Fruit fly (Drosophila melanogaster): ENCODE measurements around the gene GV1.

The GV1 gene

dm6 chr3L:1789339-1789738, 21.0 kb upstream of the GV1 start:
- TF ChIP-seq cic (GFP tag; optimal IDR thresholded peaks at IDR 0.05) (peak; percentile 70), pad (GFP tag; optimal IDR thresholded peaks at IDR 0.05) (no peak), CG11617 (GFP tag; optimal IDR thresholded peaks at IDR 0.05) (no peak), kay (GFP tag; ENCODE audit: borderline replicate concordance) (no peak), toe (GFP tag; optimal IDR thresholded peaks at IDR 0.05) (no peak), bab1 (GFP tag; optimal IDR thresholded peaks at IDR 0.05) (no peak), tj (GFP tag; optimal IDR thresholded peaks at IDR 0.05) (no peak), cnc (optimal IDR thresholded peaks at IDR 0.05) (no peak)

dm6 chr3L:1794164-1794942, 16.0 kb upstream of the GV1 start:
- TF ChIP-seq pad (GFP tag; optimal IDR thresholded peaks at IDR 0.05) (peak; percentile 89), CG11617 (GFP tag; optimal IDR thresholded peaks at IDR 0.05) (peak; percentile 34), bab1 (GFP tag; optimal IDR thresholded peaks at IDR 0.05) (peak; percentile 48), cnc (optimal IDR thresholded peaks at IDR 0.05) (no peak), CG12768 (GFP tag; optimal IDR thresholded peaks at IDR 0.05) (peak; percentile 55), Hr96 (GFP tag; optimal IDR thresholded peaks at IDR 0.05) (no peak), CG7045 (GFP tag; optimal IDR thresholded peaks at IDR 0.05) (peak; percentile 10), Crg-1 (GFP tag; optimal IDR thresholded peaks at IDR 0.05) (peak; percentile 44), Mnt (GFP tag; optimal IDR thresholded peaks at IDR 0.05) (peak; percentile 56), cic (GFP tag; optimal IDR thresholded peaks at IDR 0.05) (peak; percentile 76), kay (GFP tag; ENCODE audit: borderline replicate concordance) (no peak), tj (GFP tag; optimal IDR thresholded peaks at IDR 0.05) (no peak), CG33017 (tag; optimal IDR thresholded peaks at IDR 0.05) (peak; percentile 22), ovo (GFP tag; optimal IDR thresholded peaks at IDR 0.05) (peak; percentile 81), CG1620 (GFP tag; optimal IDR thresholded peaks at IDR 0.05) (no peak), CG14711 (tag; optimal IDR thresholded peaks at IDR 0.05) (no peak), CG7101 (tag; optimal IDR thresholded peaks at IDR 0.05) (peak; percentile 61), CG5204 (GFP tag; optimal IDR thresholded peaks at IDR 0.05) (no peak), toe (GFP tag; optimal IDR thresholded peaks at IDR 0.05) (no peak), Clk (GFP tag; optimal IDR thresholded peaks at IDR 0.05) (no peak)

- peak; percentile 22 for TF ChIP-seq CG33017 (tag; optimal IDR thresholded peaks at IDR 0.05)
- TF ChIP-seq Hr96 (GFP tag; optimal IDR thresholded peaks at IDR 0.05) = no peak
- TF ChIP-seq bab1 (GFP tag; optimal IDR thresholded peaks at IDR 0.05) = peak; percentile 68
- peak; percentile 16 for TF ChIP-seq Mnt (GFP tag; optimal IDR thresholded peaks at IDR 0.05)
- no peak for TF ChIP-seq tj (GFP tag; optimal IDR thresholded peaks at IDR 0.05)
- peak; percentile 44 for TF ChIP-seq CG12768 (GFP tag; optimal IDR thresholded peaks at IDR 0.05)
- TF ChIP-seq CG1620 (GFP tag; optimal IDR thresholded peaks at IDR 0.05) = no peak
- peak; percentile 50 for TF ChIP-seq CG7101 (tag; optimal IDR thresholded peaks at IDR 0.05)
- peak; percentile 44 for TF ChIP-seq CG14711 (tag; optimal IDR thresholded peaks at IDR 0.05)
- peak; percentile 15 for TF ChIP-seq cic (GFP tag; optimal IDR thresholded peaks at IDR 0.05)
- no peak for TF ChIP-seq Crg-1 (GFP tag; optimal IDR thresholded peaks at IDR 0.05)
Observed at dm6 chr3L:1794943-1795696, 15.3 kb upstream of the GV1 start, which contains the start of the genes alpha-Spec, dlt and Cdc37. Gene alpha-Spec, minus strand, starts transcription at chr3L:1795328. Gene dlt, minus strand, starts transcription at chr3L:1795328. Gene Cdc37, plus strand, starts transcription at chr3L:1795392.

dm6 chr3L:1797005-1797404, 13.4 kb upstream of the GV1 start, which contains the start of gene CG12020:
Gene CG12020, plus strand, starts transcription at chr3L:1797305.
- no peak for TF ChIP-seq tj (GFP tag; optimal IDR thresholded peaks at IDR 0.05)

DNA sequence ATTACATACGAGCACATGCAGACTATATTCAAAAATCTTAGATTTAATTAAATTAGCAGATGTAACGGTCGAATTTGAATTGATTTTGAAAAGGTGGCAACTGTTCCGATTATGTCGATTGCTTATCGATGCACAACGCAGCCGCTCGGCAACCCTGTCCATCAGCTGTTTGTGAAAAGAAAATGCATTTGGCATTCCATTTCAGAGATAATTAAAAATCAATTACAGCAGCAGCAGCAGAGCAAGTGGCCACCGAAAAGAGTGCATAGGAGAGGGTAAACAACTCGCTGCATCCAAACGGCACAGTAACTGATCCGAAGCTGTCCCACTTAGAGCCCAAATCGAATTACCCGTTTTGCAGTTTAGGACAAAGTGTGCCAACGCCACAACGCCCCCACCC, 11.7 kb upstream of the GV1 start, which contains the start of gene Patj:
Gene Patj (plus strand): TSS at position 155 of the 400 bp plus-strand sequence.
- TF ChIP-seq CG7101 (tag; optimal IDR thresholded peaks at IDR 0.05) = no peak
- no peak for TF ChIP-seq tj (GFP tag; optimal IDR thresholded peaks at IDR 0.05)
- no peak for TF ChIP-seq CG7045 (GFP tag; optimal IDR thresholded peaks at IDR 0.05)
- peak; percentile 97 for TF ChIP-seq CG14711 (tag; optimal IDR thresholded peaks at IDR 0.05)
- no peak for TF ChIP-seq pad (GFP tag; optimal IDR thresholded peaks at IDR 0.05)
- no peak for TF ChIP-seq kay (GFP tag; ENCODE audit: borderline replicate concordance)
- no peak for TF ChIP-seq toe (GFP tag; optimal IDR thresholded peaks at IDR 0.05)
- TF ChIP-seq ovo (GFP tag; optimal IDR thresholded peaks at IDR 0.05) = no peak
- TF ChIP-seq CG11617 (GFP tag; optimal IDR thresholded peaks at IDR 0.05) = no peak
- no peak for TF ChIP-seq Crg-1 (GFP tag; optimal IDR thresholded peaks at IDR 0.05)
- TF ChIP-seq Mnt (GFP tag; optimal IDR thresholded peaks at IDR 0.05) = no peak
- TF ChIP-seq cnc (optimal IDR thresholded peaks at IDR 0.05) = no peak
- TF ChIP-seq Clk (GFP tag; optimal IDR thresholded peaks at IDR 0.05) = no peak
- TF ChIP-seq CG1620 (GFP tag; optimal IDR thresholded peaks at IDR 0.05) = no peak
- peak; percentile 39 for TF ChIP-seq bab1 (GFP tag; optimal IDR thresholded peaks at IDR 0.05)

DNA sequence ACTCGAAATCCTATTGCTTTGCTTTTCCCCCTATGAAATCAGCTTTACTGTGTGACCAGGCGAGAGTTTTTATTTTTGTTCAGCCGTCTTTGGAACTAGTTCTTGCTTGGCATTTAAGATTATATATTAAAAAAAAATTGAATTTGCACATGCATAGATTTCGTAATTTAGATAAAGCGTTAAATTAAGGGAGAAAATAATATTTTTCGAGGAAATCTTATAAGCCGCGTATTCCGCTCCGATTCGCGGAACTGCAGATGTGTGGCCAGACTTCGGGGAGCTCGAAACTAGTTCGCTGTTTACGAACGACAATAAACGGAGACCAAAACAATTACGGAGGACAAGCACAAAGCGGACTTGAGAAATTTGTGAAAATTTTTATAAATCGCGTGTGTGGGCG, 7.6 kb upstream of the GV1 start, which contains the start of the genes JTBR and CG42676:
Gene JTBR (minus strand): TSS at position 55 of the 400 bp plus-strand sequence.
Gene CG42676 (plus strand): TSS at position 306 of the 400 bp plus-strand sequence.
- TF ChIP-seq Mnt (GFP tag; optimal IDR thresholded peaks at IDR 0.05) (peak; percentile 48), ovo (GFP tag; optimal IDR thresholded peaks at IDR 0.05) (no peak), CG12768 (GFP tag; optimal IDR thresholded peaks at IDR 0.05) (no peak), Clk (GFP tag; optimal IDR thresholded peaks at IDR 0.05) (no peak), tj (GFP tag; optimal IDR thresholded peaks at IDR 0.05) (no peak), cic (GFP tag; optimal IDR thresholded peaks at IDR 0.05) (peak; percentile 22), CG11617 (GFP tag; optimal IDR thresholded peaks at IDR 0.05) (peak; percentile 17), pad (GFP tag; optimal IDR thresholded peaks at IDR 0.05) (peak; percentile 4), Hr96 (GFP tag; optimal IDR thresholded peaks at IDR 0.05) (no peak), toe (GFP tag; optimal IDR thresholded peaks at IDR 0.05) (peak; percentile 39), CG7101 (tag; optimal IDR thresholded peaks at IDR 0.05) (no peak), bab1 (GFP tag; optimal IDR thresholded peaks at IDR 0.05) (peak; percentile 45), CG14711 (tag; optimal IDR thresholded peaks at IDR 0.05) (peak; percentile 25), kay (GFP tag; ENCODE audit: borderline replicate concordance) (no peak), CG33017 (tag; optimal IDR thresholded peaks at IDR 0.05) (no peak), CG7045 (GFP tag; optimal IDR thresholded peaks at IDR 0.05) (no peak), CG5204 (GFP tag; optimal IDR thresholded peaks at IDR 0.05) (no peak), cnc (optimal IDR thresholded peaks at IDR 0.05) (no peak), Crg-1 (GFP tag; optimal IDR thresholded peaks at IDR 0.05) (no peak), CG1620 (GFP tag; optimal IDR thresholded peaks at IDR 0.05) (no peak)
